Fruit fly (Drosophila melanogaster) whole organism, embryonic: ENCODE results near the gene Gfat2.

Experiments
- B-H2 ChIP-seq: fragments of 200-800 bp; sonication (Bioruptor generic); optimal IDR thresholded peaks from 2 replicates; lab custom pipeline; 2018; ENCODE audit warnings: missing biosample characterization, mild to moderate bottlenecking, missing genetic modification characterization
- CG10959 ChIP-seq: fragments of 200-800 bp; sonication (Bioruptor generic); IDR thresholded peaks from 2 replicates; pipeline ENCODE4 v1.3.6; 2022; ENCODE audit warnings: missing biosample characterization, missing genetic modification characterization
- CG12104 ChIP-seq: fragments of 200-800 bp; sonication (Bioruptor generic); optimal IDR thresholded peaks from 3 replicates; lab custom pipeline; 2016; ENCODE audit warnings: missing biosample characterization, missing genetic modification characterization
- CG12391 ChIP-seq: fragments of 200-800 bp; sonication (Bioruptor generic); optimal IDR thresholded peaks from 3 replicates; lab custom pipeline; 2018; ENCODE audit warnings: missing biosample characterization, mild to moderate bottlenecking, missing genetic modification characterization, moderate library complexity
- CG13123 ChIP-seq: fragments of 200-800 bp; sonication (Bioruptor generic); optimal IDR thresholded peaks from 2 replicates; lab custom pipeline; 2016; ENCODE audit warnings: missing biosample characterization, missing genetic modification characterization
- CG16815 ChIP-seq: fragments of 200-800 bp; sonication (Bioruptor generic); optimal IDR thresholded peaks from 3 replicates; lab custom pipeline; 2017; ENCODE audit warnings: missing biosample characterization, mild to moderate bottlenecking, missing genetic modification characterization
- CG17361 ChIP-seq: fragments of 200-800 bp; sonication (Bioruptor generic); IDR thresholded peaks from 3 replicates; pipeline ENCODE4 v1.3.6; 2022; ENCODE audit warnings: missing biosample characterization, missing genetic modification characterization
- CG18262 ChIP-seq: fragments of 200-800 bp; optimal IDR thresholded peaks from 3 replicates; lab custom pipeline; 2019; ENCODE audit warnings: missing biosample characterization, mild to moderate bottlenecking, missing genetic modification characterization, moderate library complexity
- CG2120 ChIP-seq: fragments of 200-800 bp; sonication (Bioruptor generic); optimal IDR thresholded peaks from 3 replicates; lab custom pipeline; 2016; ENCODE audit warnings: missing biosample characterization, missing genetic modification characterization
- CG2875 ChIP-seq: fragments of 200-800 bp; sonication (Bioruptor generic); optimal IDR thresholded peaks from 2 replicates; lab custom pipeline; 2017; ENCODE audit warnings: missing biosample characterization, mild to moderate bottlenecking, missing genetic modification characterization, missing genetic modification reagents
- CG30403 ChIP-seq: fragments of 200-800 bp; sonication (Bioruptor generic); optimal IDR thresholded peaks from 3 replicates; lab custom pipeline; 2016; ENCODE audit warnings: missing biosample characterization, missing genetic modification characterization
- CG3065 ChIP-seq: fragments of 200-800 bp; sonication (Bioruptor generic); optimal IDR thresholded peaks from 2 replicates; lab custom pipeline; 2016; ENCODE audit warnings: missing biosample characterization, missing genetic modification characterization
- CG3726 ChIP-seq: fragments of 200-800 bp; sonication (Bioruptor generic); IDR thresholded peaks from 3 replicates; pipeline ENCODE4, ENCODE4 v1.3.6; 2022; ENCODE audit warnings: missing biosample characterization, missing genetic modification characterization
- CG42726 ChIP-seq: fragments of 200-800 bp; sonication (Bioruptor generic); IDR thresholded peaks from 2 replicates; pipeline ENCODE4 v1.3.6; 2022; ENCODE audit warnings: missing biosample characterization, missing genetic modification characterization; ENCODE audit not compliant: partially characterized antibody
- CG4282 ChIP-seq: fragments of 200-800 bp; sonication (Bioruptor generic); optimal IDR thresholded peaks from 2 replicates; lab custom pipeline; 2016; ENCODE audit warnings: missing biosample characterization, missing genetic modification characterization
- CG4404 ChIP-seq: fragments of 200-800 bp; sonication (Bioruptor generic); IDR thresholded peaks from 2 replicates; pipeline ENCODE4 v1.3.6; 2022; ENCODE audit warnings: missing biosample characterization, missing genetic modification characterization
- CG7357 ChIP-seq: fragments of 200-800 bp; sonication (Bioruptor generic); IDR thresholded peaks from 3 replicates; pipeline ENCODE4 v1.3.6; 2022; ENCODE audit warnings: missing biosample characterization, missing genetic modification characterization
- CG7745 ChIP-seq: fragments of 200-800 bp; sonication (Bioruptor generic); optimal IDR thresholded peaks from 2 replicates; lab custom pipeline; 2018; ENCODE audit warnings: missing biosample characterization, mild to moderate bottlenecking, missing genetic modification characterization, moderate library complexity
- CG8359 ChIP-seq: fragments of 200-800 bp; sonication (Bioruptor generic); optimal IDR thresholded peaks from 2 replicates; lab custom pipeline; 2017; ENCODE audit warnings: missing biosample characterization, mild to moderate bottlenecking, missing genetic modification characterization, borderline replicate concordance
- CG9609 ChIP-seq: fragments of 200-800 bp; sonication (Bioruptor generic); optimal IDR thresholded peaks from 3 replicates; lab custom pipeline; 2016; ENCODE audit warnings: missing biosample characterization, missing genetic modification characterization
- CTCF ChIP-seq: fragments of 200-800 bp; sonication (Bioruptor generic); optimal IDR thresholded peaks from 2 replicates; lab custom pipeline; 2017; ENCODE audit warnings: missing biosample characterization, mild to moderate bottlenecking, missing genetic modification characterization, moderate library complexity
- D ChIP-seq, 2 experiments: fragments of 200-800 bp in 1 of 2; fragments of >200 bp in 1 of 2; sonication (Bioruptor generic) in 1 of 2; optimal IDR thresholded peaks; 2 replicates in 1 of 2; 3 replicates in 1 of 2; lab custom pipeline; 2017; ENCODE audit warnings: mild to moderate bottlenecking in 1 of 2, missing biosample characterization in 1 of 2, missing genetic modification characterization in 1 of 2, missing genetic modification reagents in 1 of 2
- D19A ChIP-seq: fragments of 200-800 bp; optimal IDR thresholded peaks from 3 replicates; lab custom pipeline; 2019; ENCODE audit warnings: missing biosample characterization, mild to moderate bottlenecking, missing genetic modification characterization, moderate library complexity
- HHEX ChIP-seq: fragments of 200-800 bp; sonication (Bioruptor generic); optimal IDR thresholded peaks from 3 replicates; lab custom pipeline; 2017; ENCODE audit warnings: missing biosample characterization, mild to moderate bottlenecking, missing genetic modification characterization, missing genetic modification reagents
- Hr78 ChIP-seq, 2 experiments: fragments of 200-800 bp in 1 of 2; fragments of >200 bp in 1 of 2; sonication (Bioruptor generic) in 1 of 2; optimal IDR thresholded peaks; 2 replicates each; lab custom pipeline; 2017 to 2019; ENCODE audit warnings: missing biosample characterization in 2 of 2, missing genetic modification characterization in 2 of 2, mild to moderate bottlenecking in 1 of 2, moderate library complexity in 1 of 2
- MBD-R2 ChIP-seq: fragments of 200-800 bp; sonication (Bioruptor generic); IDR thresholded peaks from 2 replicates; pipeline ENCODE4 v1.3.6; 2022; ENCODE audit warnings: missing biosample characterization, missing genetic modification characterization
- Med ChIP-seq: fragments of 200-800 bp; sonication (Bioruptor generic); peaks from one replicate; lab custom pipeline; 2016; ENCODE audit warnings: missing biosample characterization, missing genetic modification characterization, mild to moderate bottlenecking, inconsistent platforms, moderate library complexity
- aop ChIP-seq: fragments of 200-800 bp; sonication (Bioruptor generic); IDR thresholded peaks from 2 replicates; pipeline ENCODE4 v1.3.6; 2022; ENCODE audit warnings: missing biosample characterization, missing genetic modification characterization
- bbx ChIP-seq: fragments of 200-800 bp; sonication (Bioruptor generic); IDR thresholded peaks from 2 replicates; pipeline ENCODE4 v1.3.6; 2022; ENCODE audit warnings: missing biosample characterization, missing genetic modification characterization; ENCODE audit not compliant: partially characterized antibody
- cg ChIP-seq: fragments of 200-800 bp; sonication (Bioruptor generic); optimal IDR thresholded peaks from 3 replicates; lab custom pipeline; 2019; ENCODE audit warnings: missing biosample characterization, mild to moderate bottlenecking, missing genetic modification characterization, moderate library complexity
- crc ChIP-seq: fragments of 200-800 bp; sonication (Bioruptor generic); optimal IDR thresholded peaks from 2 replicates; lab custom pipeline; 2016; ENCODE audit warnings: missing biosample characterization, missing genetic modification characterization
- crol ChIP-seq: fragments of 200-800 bp; sonication (Bioruptor generic); IDR thresholded peaks from 2 replicates; pipeline ENCODE4 v1.3.6; 2022; ENCODE audit warnings: missing biosample characterization, missing genetic modification characterization
- dpn ChIP-seq, 2 experiments: fragments of 200-800 bp; sonication (Bioruptor generic); optimal IDR thresholded peaks; 3 replicates each; lab custom pipeline; 2016; ENCODE audit warnings: missing biosample characterization in 2 of 2, missing genetic modification characterization in 2 of 2
- dysf ChIP-seq: fragments of 200-800 bp; sonication (Bioruptor generic); IDR thresholded peaks from 3 replicates; pipeline ENCODE4 v1.3.6; 2022; ENCODE audit warnings: missing biosample characterization, missing genetic modification characterization
- ems ChIP-seq: fragments of 200-800 bp; sonication (Bioruptor generic); optimal IDR thresholded peaks from 3 replicates; lab custom pipeline; 2016; ENCODE audit warnings: missing biosample characterization, missing genetic modification characterization
- h ChIP-seq: fragments of >200 bp; optimal IDR thresholded peaks from 2 replicates; lab custom pipeline; 2017
- hbn ChIP-seq: fragments of 200-800 bp; sonication (Bioruptor generic); IDR thresholded peaks from 2 replicates; pipeline ENCODE4 v1.3.6; 2022; ENCODE audit warnings: missing biosample characterization, missing genetic modification characterization; ENCODE audit not compliant: partially characterized antibody
- ken ChIP-seq: fragments of 200-800 bp; sonication (Bioruptor generic); IDR thresholded peaks from 3 replicates; pipeline ENCODE4 v1.3.6; 2022; ENCODE audit warnings: missing biosample characterization, missing genetic modification characterization
- nom ChIP-seq: fragments of 200-800 bp; sonication (Bioruptor generic); optimal IDR thresholded peaks from 2 replicates; lab custom pipeline; 2017; ENCODE audit warnings: missing biosample characterization, missing genetic modification characterization, mild to moderate bottlenecking, moderate library complexity, missing genetic modification reagents
- oc ChIP-seq: fragments of 200-800 bp; sonication (Bioruptor generic); optimal IDR thresholded peaks from 2 replicates; lab custom pipeline; 2018; ENCODE audit warnings: missing biosample characterization, mild to moderate bottlenecking, missing genetic modification characterization, moderate library complexity
- pan ChIP-seq, 4 experiments: fragments of >200 bp in 3 of 4; fragments of 200-800 bp in 1 of 4; sonication (Bioruptor generic) in 1 of 4; optimal IDR thresholded peaks in 3 of 4; IDR thresholded peaks in 1 of 4; 2 replicates each; pipeline versions ENCODE4 v1.3.6 to Lab custom; 2017 to 2022; ENCODE audit warnings: missing biosample characterization in 2 of 4, missing genetic modification characterization in 2 of 4, mixed read lengths in 1 of 4
- phol ChIP-seq: fragments of 200-800 bp; sonication (Bioruptor generic); optimal IDR thresholded peaks from 3 replicates; lab custom pipeline; 2018; ENCODE audit warnings: missing biosample characterization, mild to moderate bottlenecking, missing genetic modification characterization, moderate library complexity
- sc ChIP-seq, 3 experiments: fragments of >200 bp in 2 of 3; fragments of 200-800 bp in 1 of 3; sonication (Bioruptor generic) in 1 of 3; optimal IDR thresholded peaks; 2 replicates in 2 of 3; 3 replicates in 1 of 3; lab custom pipeline; 2017; ENCODE audit warnings: mild to moderate bottlenecking in 1 of 3, missing biosample characterization in 1 of 3, missing genetic modification characterization in 1 of 3, missing genetic modification reagents in 1 of 3
- sim ChIP-seq: fragments of 200-800 bp; sonication (Bioruptor generic); IDR thresholded peaks from 2 replicates; pipeline ENCODE4 v1.3.6; 2022; ENCODE audit warnings: missing biosample characterization, missing genetic modification characterization
- trem ChIP-seq: fragments of 200-800 bp; optimal IDR thresholded peaks from 3 replicates; lab custom pipeline; 2019; ENCODE audit warnings: missing biosample characterization, mild to moderate bottlenecking, missing genetic modification characterization, moderate library complexity
- trh ChIP-seq: fragments of 200-800 bp; sonication (Bioruptor generic); optimal IDR thresholded peaks from 2 replicates; lab custom pipeline; 2016; ENCODE audit warnings: missing biosample characterization, missing genetic modification characterization
- unc-4 ChIP-seq: fragments of 200-800 bp; sonication (Bioruptor generic); IDR thresholded peaks from 2 replicates; pipeline ENCODE4 v1.3.6; 2022; ENCODE audit warnings: missing biosample characterization, missing genetic modification characterization; ENCODE audit not compliant: partially characterized antibody
- unpg ChIP-seq: fragments of 200-800 bp; sonication (Bioruptor generic); optimal IDR thresholded peaks from 3 replicates; lab custom pipeline; 2018; ENCODE audit warnings: missing biosample characterization, mild to moderate bottlenecking, missing genetic modification characterization, moderate library complexity

The Gfat2 gene

DNA sequence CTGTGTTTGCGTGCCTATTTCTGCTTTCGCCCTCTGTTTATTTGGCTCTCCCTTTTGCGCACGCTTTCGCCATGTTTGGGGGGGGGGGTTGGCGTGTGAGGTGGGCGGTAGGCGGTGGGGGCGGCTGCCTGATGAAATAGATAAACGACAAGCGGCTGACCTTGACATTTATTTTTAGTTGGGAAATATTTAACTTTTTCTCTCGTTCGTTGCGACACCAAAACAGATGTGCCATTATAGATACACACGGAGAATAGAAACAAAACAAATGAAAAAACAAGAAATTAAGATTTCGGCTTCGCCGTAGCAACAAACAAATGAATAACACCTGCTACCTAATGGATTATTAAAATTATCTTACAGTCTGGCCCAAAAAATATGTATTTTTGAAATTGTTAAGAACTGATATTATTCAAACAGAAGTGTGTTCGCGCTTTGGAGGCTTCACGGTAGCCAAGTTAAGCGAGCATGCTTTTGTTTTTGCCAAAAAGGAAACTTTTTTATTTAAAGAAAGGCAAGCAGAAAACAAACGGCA is 7.4 kb downstream of the Gfat2 start (continued):
- TF ChIP-seq bbx (peak; percentile 28; the same call in 1 of the 2 replicates), D (optimal IDR thresholded peaks at IDR 0.05; lab: Kevin White, UChicago) (no peak), D (GFP tag; optimal IDR thresholded peaks at IDR 0.05; lab: Kevin White, UChicago) (no peak), CG13123 (no peak), sc (optimal IDR thresholded peaks at IDR 0.05; lab: Kevin White, UChicago) (no peak), sc (GFP tag; optimal IDR thresholded peaks at IDR 0.05; lab: Kevin White, UChicago) (peak; percentile 19), CG16815 (no peak), CG4282 (GFP tag; lab: Kevin White, UChicago) (no peak), MBD-R2 (GFP tag; lab: Robert Waterston, UW) (no peak; the same call in 1 of the 2 replicates), CG3065 (GFP tag; lab: Kevin White, UChicago) (no peak), h (lab: Kevin White, UChicago) (no peak), CG9609 (GFP tag; lab: Kevin White, UChicago) (peak; percentile 18), dysf (GFP tag; lab: Robert Waterston, UW) (peak; percentile 81), unc-4 (GFP tag; lab: Robert Waterston, UW) (0 out of 2 replicates have a peak, but pooled peaks have one; percentile 19), pan (optimal IDR thresholded peaks at IDR 0.05; lab: Kevin White, UChicago) (no peak), pan (GFP tag; optimal IDR thresholded peaks at IDR 0.05 in 1 of 2, IDR thresholded peaks at IDR 0.05 in 1 of 2) (peak in 1 of 2 experiments; percentile 74), ems (peak; percentile 35), CG12391 (tag; lab: Kevin White, UChicago) (peak; percentile 64), oc (no peak), CG7745 (tag; lab: Kevin White, UChicago) (no peak), trh (no peak), CG12104 (GFP tag; lab: Kevin White, UChicago) (peak; percentile 37), cg (GFP tag; lab: Kevin White, UChicago) (no peak), aop (no peak), hbn (GFP tag; lab: Robert Waterston, UW) (no peak), Med (peak; percentile 91), trem (no peak), CG18262 (tag; lab: Kevin White, UChicago) (peak; percentile 43), unpg (GFP tag; lab: Kevin White, UChicago) (peak; percentile 70), CTCF (GFP tag; lab: Kevin White, UChicago) (no peak), Hr78 (GFP tag; optimal IDR thresholded peaks at IDR 0.05; lab: Kevin White, UChicago) (peak in 1 of 2 experiments; percentile 32), phol (tag; lab: Kevin White, UChicago) (peak; percentile 57), CG4404 (GFP tag; lab: Robert Waterston, UW) (peak; percentile 36; the same call in 1 of the 2 replicates), dpn (GFP tag; optimal IDR thresholded peaks at IDR 0.05; lab: Kevin White, UChicago) (peak; percentile 62 to 72), crol (GFP tag; lab: Robert Waterston, UW) (peak; percentile 94), CG2875 (GFP tag; lab: Kevin White, UChicago) (no peak), nom (GFP tag; lab: Kevin White, UChicago) (no peak), HHEX (peak; percentile 43), CG17361 (GFP tag; lab: Robert Waterston, UW) (peak; percentile 66; the same call in 2 of the 3 replicates), sim (GFP tag; lab: Robert Waterston, UW) (no peak), CG2120 (GFP tag; lab: Kevin White, UChicago) (peak; percentile 81), CG3726 (no peak), CG30403 (GFP tag; lab: Kevin White, UChicago) (peak; percentile 63), crc (GFP tag; lab: Kevin White, UChicago) (peak; percentile 35), B-H2 (GFP tag; lab: Kevin White, UChicago) (no peak), CG8359 (peak; percentile 8), CG42726 (GFP tag; lab: Robert Waterston, UW) (0 out of 2 replicates have a peak, but pooled peaks have one; percentile 15), ken (GFP tag; lab: Robert Waterston, UW) (no peak), CG7357 (GFP tag; lab: Robert Waterston, UW) (no peak), D19A (tag; lab: Kevin White, UChicago) (peak; percentile 12), CG10959 (no peak)
